Worm (Caenorhabditis elegans): ENCODE results near the gene ncx-5.
A peak's percentile ranks its signal among the peaks of the same experiment; 100 is the strongest.

DNA sequence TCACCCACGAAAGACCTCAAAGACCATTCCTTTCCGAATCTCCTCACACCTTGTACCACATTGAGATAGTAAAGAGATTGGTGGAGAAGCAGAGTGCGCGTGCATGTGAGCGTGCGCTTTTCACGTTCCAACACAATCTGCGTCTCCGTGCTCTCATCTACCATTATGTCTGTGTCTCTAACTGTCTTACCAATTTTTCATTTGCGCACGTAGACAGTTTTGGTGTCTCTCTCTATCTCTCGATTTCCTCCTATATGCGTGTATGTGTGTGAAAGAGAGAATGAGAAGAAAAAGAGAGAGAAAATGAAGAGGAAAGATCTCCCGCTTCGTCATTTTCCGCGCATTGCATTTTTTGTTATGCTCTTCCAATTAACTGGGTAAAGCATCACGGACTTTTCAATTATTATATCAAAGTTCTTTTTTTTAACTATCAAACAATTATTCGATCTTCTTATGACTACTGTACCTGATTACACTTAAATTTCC lies 23.2 kb downstream of the ncx-5 start:
- TF ChIP-seq nhr-76 (tag; optimal IDR thresholded peaks at IDR 0.05) (no peak), unc-39 (tag; optimal IDR thresholded peaks at IDR 0.05) (no peak), nhr-237 (tag; optimal IDR thresholded peaks at IDR 0.05) (peak; percentile 96), nhr-28 (tag; optimal IDR thresholded peaks at IDR 0.05) (peak; percentile 2), ztf-11 (tag; optimal IDR thresholded peaks at IDR 0.05) (peak; percentile 55), cnd-1 (tag; optimal IDR thresholded peaks at IDR 0.05) (peak; percentile 60)

All from whole organism, mixed stage, embryonic.